Worm (Caenorhabditis elegans): ENCODE data around the gene aqp-11.

The aqp-11 gene

DNA sequence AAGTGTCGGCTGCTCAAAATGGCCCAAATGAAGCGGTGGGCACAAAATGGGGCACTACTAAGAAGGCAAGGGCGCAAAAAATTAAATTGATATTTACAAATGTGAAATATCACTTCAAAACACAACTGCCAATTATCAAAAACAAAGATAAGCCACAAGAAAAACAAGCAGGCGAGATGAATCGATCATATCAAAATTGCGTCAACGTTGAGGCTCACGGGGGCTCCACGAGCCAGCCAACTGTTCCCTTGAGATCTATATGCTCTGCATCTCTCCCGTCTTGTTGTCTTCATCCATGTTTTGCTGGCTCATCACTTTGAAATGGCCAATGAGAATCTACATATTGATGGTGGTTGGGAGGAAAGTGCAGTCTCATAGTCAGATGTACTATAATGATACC lies 37.8 kb upstream of the aqp-11 start:
- peak in 1 of 2 experiments; percentile 81 for TF ChIP-seq daf-16 (GFP tag; optimal IDR thresholded peaks at IDR 0.05)
- no peak for TF ChIP-seq daf-16 (tag; optimal IDR thresholded peaks at IDR 0.05)
- peak; percentile 1 for TF ChIP-seq snpc-4 (tag; optimal IDR thresholded peaks at IDR 0.05)
- no peak for TF ChIP-seq T20F7.1 (GFP tag; optimal IDR thresholded peaks at IDR 0.05)
- peak in 1 of 2 experiments; percentile 28 for TF ChIP-seq mdl-1 (tag; optimal IDR thresholded peaks at IDR 0.05)
- TF ChIP-seq cey-2 (tag; optimal IDR thresholded peaks at IDR 0.05; ENCODE audit: borderline replicate concordance, insufficient read depth), result no peak

- peak in 1 of 2 experiments; percentile 16 for TF ChIP-seq lsy-2 (tag; optimal IDR thresholded peaks at IDR 0.05)
- no peak for TF ChIP-seq nhr-11 (tag; optimal IDR thresholded peaks at IDR 0.05)
- TF ChIP-seq nhr-6 (tag; optimal IDR thresholded peaks at IDR 0.05), result no peak
- no peak for TF ChIP-seq ceh-32 (tag; optimal IDR thresholded peaks at IDR 0.05; ENCODE audit: poor library complexity)
- TF ChIP-seq dmd-6 (GFP tag; IDR thresholded peaks at IDR 0.05), result 0 out of 2 replicates have a peak, but pooled peaks have one; percentile 5
- TF ChIP-seq mep-1 (tag; optimal IDR thresholded peaks at IDR 0.05), result peak; percentile 38
- TF ChIP-seq ceh-20 (GFP tag; IDR thresholded peaks at IDR 0.05), result 0 out of 2 replicates have a peak, but pooled peaks have one; percentile 13
- TF ChIP-seq set-16 (GFP tag; IDR thresholded peaks at IDR 0.05), result 0 out of 2 replicates have a peak, but pooled peaks have one; percentile 8
- TF ChIP-seq nhr-237 (tag; optimal IDR thresholded peaks at IDR 0.05), result no peak
- TF ChIP-seq fkh-10 (GFP tag; optimal IDR thresholded peaks at IDR 0.05), result peak; percentile 35
- TF ChIP-seq dve-1 (tag; optimal IDR thresholded peaks at IDR 0.05; ENCODE audit: insufficient read depth), result no peak
- TF ChIP-seq zag-1 (tag; optimal IDR thresholded peaks at IDR 0.05), result no peak
- 0 out of 2 replicates have a peak, but pooled peaks have one; percentile 22 for TF ChIP-seq ctbp-1 (GFP tag; IDR thresholded peaks at IDR 0.05)
- no peak for TF ChIP-seq F26F4.8 (GFP tag; conservative IDR thresholded peaks at IDR 0.05)
- TF ChIP-seq madf-9 (GFP tag; conservative IDR thresholded peaks at IDR 0.05), result no peak
- no peak for TF ChIP-seq mxl-3 (GFP tag; optimal IDR thresholded peaks at IDR 0.05)
- TF ChIP-seq daf-16 (GFP tag; optimal IDR thresholded peaks at IDR 0.05), result peak in 1 of 2 experiments; percentile 72
- no peak for TF ChIP-seq daf-16 (tag; optimal IDR thresholded peaks at IDR 0.05)
- no peak for TF ChIP-seq cey-2 (tag; optimal IDR thresholded peaks at IDR 0.05; ENCODE audit: borderline replicate concordance, insufficient read depth)
- TF ChIP-seq nhr-77 (tag; optimal IDR thresholded peaks at IDR 0.05), result no peak
- TF ChIP-seq hlh-30 (tag; optimal IDR thresholded peaks at IDR 0.05; ENCODE audit: insufficient read depth), result no peak
- peak in 1 of 2 experiments; percentile 53 for TF ChIP-seq unc-62 (GFP tag; optimal IDR thresholded peaks at IDR 0.05 in 1 of 2)
- no peak for TF ChIP-seq unc-62 (tag; optimal IDR thresholded peaks at IDR 0.05)
- TF ChIP-seq madf-5 (GFP tag; IDR thresholded peaks at IDR 0.05), result no peak
Measured at ce11 chrIII:13635730-13636360, 37.2 kb upstream of the aqp-11 start.

- TF ChIP-seq lin-15B (tag; optimal IDR thresholded peaks at IDR 0.05) (no peak), ZK546.5 (tag; optimal IDR thresholded peaks at IDR 0.05) (no peak), hlh-30 (tag; optimal IDR thresholded peaks at IDR 0.05; ENCODE audit: insufficient read depth) (peak; percentile 33), fkh-10 (GFP tag; optimal IDR thresholded peaks at IDR 0.05) (peak; percentile 57), unc-130 (GFP tag; optimal IDR thresholded peaks at IDR 0.05) (no peak), madf-5 (GFP tag; IDR thresholded peaks at IDR 0.05) (no peak), nhr-76 (tag; optimal IDR thresholded peaks at IDR 0.05) (no peak), ces-1 (GFP tag; optimal IDR thresholded peaks at IDR 0.05) (peak; percentile 64), pqm-1 (tag; optimal IDR thresholded peaks at IDR 0.05) (no peak), lsy-2 (tag; optimal IDR thresholded peaks at IDR 0.05) (peak in 1 of 2 experiments; percentile 7), nhr-11 (tag; optimal IDR thresholded peaks at IDR 0.05) (no peak), nhr-48 (tag; optimal IDR thresholded peaks at IDR 0.05) (no peak), mdl-1 (tag; optimal IDR thresholded peaks at IDR 0.05) (peak in 1 of 2 experiments; percentile 40), hlh-11 (tag; optimal IDR thresholded peaks at IDR 0.05) (no peak)
Measured at ce11 chrIII:13637681-13638080, 35.4 kb upstream of the aqp-11 start.

All from whole organism, L4 larva.